Fruit fly (Drosophila melanogaster) whole organism, embryonic: ENCODE results near the gene CG1824.
A peak's percentile ranks its signal among the peaks of the same experiment; 100 is the strongest.

Experiments used
- Aef1 ChIP-seq: fragments of 200-800 bp; sonication (Bioruptor generic); IDR thresholded peaks from 3 replicates; pipeline ENCODE4 v1.3.6; 2022; ENCODE audit warnings: missing biosample characterization, missing genetic modification characterization
- B-H2 ChIP-seq: fragments of 200-800 bp; sonication (Bioruptor generic); optimal IDR thresholded peaks from 2 replicates; lab custom pipeline; 2018; ENCODE audit warnings: missing biosample characterization, mild to moderate bottlenecking, missing genetic modification characterization
- BEAF-32 ChIP-seq: fragments of 200-800 bp; sonication (Bioruptor generic); optimal IDR thresholded peaks from 3 replicates; lab custom pipeline; 2017; ENCODE audit warnings: missing biosample characterization, missing genetic modification characterization, mild to moderate bottlenecking, moderate library complexity, missing genetic modification reagents
- CG10209 ChIP-seq: fragments of 200-800 bp; sonication (Bioruptor generic); optimal IDR thresholded peaks from 3 replicates; lab custom pipeline; 2017; ENCODE audit warnings: missing biosample characterization, mild to moderate bottlenecking, missing genetic modification characterization, missing genetic modification reagents
- CG12299 ChIP-seq: fragments of 200-800 bp; sonication (Bioruptor generic); optimal IDR thresholded peaks from 2 replicates; lab custom pipeline; 2018; ENCODE audit warnings: missing biosample characterization, mild to moderate bottlenecking, missing genetic modification characterization
- CG12769 ChIP-seq: fragments of 200-800 bp; sonication (Bioruptor generic); optimal IDR thresholded peaks from 2 replicates; lab custom pipeline; 2019; ENCODE audit warnings: missing biosample characterization, mild to moderate bottlenecking, missing genetic modification characterization, moderate library complexity
- CG13296 ChIP-seq: fragments of 200-800 bp; sonication (Bioruptor generic); optimal IDR thresholded peaks from 3 replicates; lab custom pipeline; 2018; ENCODE audit warnings: missing biosample characterization, mild to moderate bottlenecking, missing genetic modification characterization
- CG14667 ChIP-seq: fragments of 200-800 bp; sonication (Bioruptor generic); IDR thresholded peaks from 2 replicates; pipeline ENCODE4 v1.3.6; 2022; ENCODE audit warnings: missing biosample characterization, missing genetic modification characterization
- CG1647 ChIP-seq: fragments of 200-800 bp; sonication (Bioruptor generic); optimal IDR thresholded peaks from 3 replicates; lab custom pipeline; 2016; ENCODE audit warnings: missing biosample characterization, missing genetic modification characterization
- CG17802 ChIP-seq: fragments of 200-800 bp; sonication (Bioruptor generic); optimal IDR thresholded peaks from 2 replicates; lab custom pipeline; 2018; ENCODE audit warnings: missing biosample characterization, mild to moderate bottlenecking, missing genetic modification characterization, moderate library complexity
- CG17912 ChIP-seq: fragments of 200-800 bp; sonication (Bioruptor generic); optimal IDR thresholded peaks from 2 replicates; lab custom pipeline; 2018; ENCODE audit warnings: missing biosample characterization, mild to moderate bottlenecking, missing genetic modification characterization
- CG2120 ChIP-seq: fragments of 200-800 bp; sonication (Bioruptor generic); optimal IDR thresholded peaks from 3 replicates; lab custom pipeline; 2016; ENCODE audit warnings: missing biosample characterization, missing genetic modification characterization
- CG31441 ChIP-seq: fragments of 200-800 bp; sonication (Bioruptor generic); IDR thresholded peaks from 2 replicates; pipeline ENCODE4 v1.3.6; 2022; ENCODE audit warnings: missing biosample characterization, missing genetic modification characterization
- CG32532 ChIP-seq: fragments of 200-800 bp; sonication (Bioruptor generic); IDR thresholded peaks from 2 replicates; pipeline ENCODE4 v1.3.6; 2022; ENCODE audit warnings: missing biosample characterization, missing genetic modification characterization
- CG42726 ChIP-seq: fragments of 200-800 bp; sonication (Bioruptor generic); IDR thresholded peaks from 2 replicates; pipeline ENCODE4 v1.3.6; 2022; ENCODE audit warnings: missing biosample characterization, missing genetic modification characterization; ENCODE audit not compliant: partially characterized antibody
- CG8765 ChIP-seq: fragments of 200-800 bp; sonication (Bioruptor generic); IDR thresholded peaks from 2 replicates; pipeline ENCODE4 v1.3.6; 2022; ENCODE audit warnings: missing biosample characterization, missing genetic modification characterization
- D19A ChIP-seq: fragments of 200-800 bp; optimal IDR thresholded peaks from 3 replicates; lab custom pipeline; 2019; ENCODE audit warnings: missing biosample characterization, mild to moderate bottlenecking, missing genetic modification characterization, moderate library complexity
- Dek ChIP-seq: fragments of 200-800 bp; sonication (Bioruptor generic); optimal IDR thresholded peaks from 3 replicates; lab custom pipeline; 2019; ENCODE audit warnings: missing biosample characterization, mild to moderate bottlenecking, missing genetic modification characterization, moderate library complexity
- Elba2 ChIP-seq: fragments of 200-800 bp; sonication (Bioruptor generic); optimal IDR thresholded peaks from 3 replicates; lab custom pipeline; 2016; ENCODE audit warnings: missing biosample characterization, missing genetic modification characterization
- Gug ChIP-seq: fragments of 200-800 bp; sonication (Bioruptor generic); IDR thresholded peaks from 4 replicates; pipeline ENCODE4 v1.3.6; 2022; ENCODE audit warnings: missing biosample characterization, missing genetic modification characterization
- HLH3B ChIP-seq: fragments of 200-800 bp; sonication (Bioruptor generic); IDR thresholded peaks from 2 replicates; pipeline ENCODE4 v1.3.6; 2022; ENCODE audit warnings: missing biosample characterization, missing genetic modification characterization
- MESR4 ChIP-seq: fragments of 200-800 bp; sonication (Bioruptor generic); optimal IDR thresholded peaks from 2 replicates; lab custom pipeline; 2018; ENCODE audit warnings: missing biosample characterization, mild to moderate bottlenecking, missing genetic modification characterization, moderate library complexity
- PHDP ChIP-seq: fragments of 200-800 bp; sonication (Bioruptor generic); optimal IDR thresholded peaks from 3 replicates; lab custom pipeline; 2018; ENCODE audit warnings: missing biosample characterization, mild to moderate bottlenecking, missing genetic modification characterization, moderate library complexity
- Ptx1 ChIP-seq: fragments of 200-800 bp; sonication (Bioruptor generic); IDR thresholded peaks from 2 replicates; pipeline ENCODE4 v1.3.6; 2022; ENCODE audit warnings: missing biosample characterization, missing genetic modification characterization
- Sox102F ChIP-seq: fragments of 200-800 bp; sonication (Bioruptor generic); optimal IDR thresholded peaks from 2 replicates; lab custom pipeline; 2018; ENCODE audit warnings: missing biosample characterization, mild to moderate bottlenecking, missing genetic modification characterization, moderate library complexity
- Ssrp ChIP-seq: fragments of 200-800 bp; sonication (Bioruptor generic); optimal IDR thresholded peaks from 2 replicates; lab custom pipeline; 2018; ENCODE audit warnings: missing biosample characterization, mild to moderate bottlenecking, missing genetic modification characterization, moderate library complexity
- Taf1 ChIP-seq: fragments of 200-800 bp; sonication (Bioruptor generic); IDR thresholded peaks from 2 replicates; pipeline ENCODE4 v1.3.6; 2022; ENCODE audit warnings: missing biosample characterization, missing genetic modification characterization
- dati ChIP-seq: fragments of 200-800 bp; sonication (Bioruptor generic); IDR thresholded peaks from 2 replicates; pipeline ENCODE4 v1.3.6; 2022; ENCODE audit warnings: missing biosample characterization, missing genetic modification characterization
- dysf ChIP-seq: fragments of 200-800 bp; sonication (Bioruptor generic); IDR thresholded peaks from 3 replicates; pipeline ENCODE4 v1.3.6; 2022; ENCODE audit warnings: missing biosample characterization, missing genetic modification characterization
- ems ChIP-seq: fragments of 200-800 bp; sonication (Bioruptor generic); optimal IDR thresholded peaks from 3 replicates; lab custom pipeline; 2016; ENCODE audit warnings: missing biosample characterization, missing genetic modification characterization
- eve ChIP-seq, 2 experiments: fragments of >200 bp; optimal IDR thresholded peaks; 2 replicates each; lab custom pipeline; 2017; ENCODE audit warnings: missing biosample characterization in 2 of 2, missing genetic modification characterization in 2 of 2
- fd102C ChIP-seq: fragments of 200-800 bp; sonication (Bioruptor generic); optimal IDR thresholded peaks from 2 replicates; lab custom pipeline; 2018; ENCODE audit warnings: missing biosample characterization, mild to moderate bottlenecking, missing genetic modification characterization, moderate library complexity
- gce ChIP-seq: fragments of 200-800 bp; sonication (Bioruptor generic); IDR thresholded peaks from 3 replicates; pipeline ENCODE4 v1.3.6; 2022; ENCODE audit warnings: missing biosample characterization, missing genetic modification characterization
- gem ChIP-seq: fragments of 200-800 bp; sonication (Bioruptor generic); optimal IDR thresholded peaks from 2 replicates; lab custom pipeline; 2019; ENCODE audit warnings: missing biosample characterization, mild to moderate bottlenecking, missing genetic modification characterization, moderate library complexity
- hb ChIP-seq: fragments of 200-800 bp; sonication (Bioruptor generic); IDR thresholded peaks from 3 replicates; pipeline ENCODE4 v1.3.6; 2022; ENCODE audit warnings: missing biosample characterization, missing genetic modification characterization; ENCODE audit not compliant: partially characterized antibody
- hkb ChIP-seq, 2 experiments: fragments of 200-800 bp in 1 of 2; fragments of >200 bp in 1 of 2; sonication (Bioruptor generic) in 1 of 2; IDR thresholded peaks in 1 of 2; optimal IDR thresholded peaks in 1 of 2; 2 replicates each; pipeline versions ENCODE4 v1.3.6 to Lab custom; 2017 to 2022; ENCODE audit warnings: missing biosample characterization in 1 of 2, missing genetic modification characterization in 1 of 2
- lab ChIP-seq: fragments of 200-800 bp; sonication (Bioruptor generic); optimal IDR thresholded peaks from 3 replicates; lab custom pipeline; 2017; ENCODE audit warnings: missing biosample characterization, missing genetic modification characterization, mild to moderate bottlenecking, moderate library complexity, missing genetic modification reagents
- mam ChIP-seq: fragments of 200-800 bp; sonication (Bioruptor generic); optimal IDR thresholded peaks from 3 replicates; lab custom pipeline; 2016; ENCODE audit warnings: missing biosample characterization, missing genetic modification characterization
- nerfin-1 ChIP-seq: fragments of 200-800 bp; sonication (Bioruptor generic); optimal IDR thresholded peaks from 3 replicates; lab custom pipeline; 2019; ENCODE audit warnings: missing biosample characterization, mild to moderate bottlenecking, missing genetic modification characterization, moderate library complexity
- repo ChIP-seq: fragments of 200-800 bp; sonication (Bioruptor generic); optimal IDR thresholded peaks from 2 replicates; lab custom pipeline; 2016; ENCODE audit warnings: missing biosample characterization, missing genetic modification characterization
- sens-2 ChIP-seq: fragments of 200-800 bp; sonication (Bioruptor generic); IDR thresholded peaks from 2 replicates; pipeline ENCODE4 v1.3.6; 2022; ENCODE audit warnings: missing biosample characterization, missing genetic modification characterization
- sim ChIP-seq: fragments of 200-800 bp; sonication (Bioruptor generic); IDR thresholded peaks from 2 replicates; pipeline ENCODE4 v1.3.6; 2022; ENCODE audit warnings: missing biosample characterization, missing genetic modification characterization
- slbo ChIP-seq: fragments of 200-800 bp; sonication (Bioruptor generic); IDR thresholded peaks from 2 replicates; pipeline ENCODE4 v1.3.6; 2022; ENCODE audit warnings: missing biosample characterization, missing genetic modification characterization
- so ChIP-seq: fragments of 200-800 bp; sonication (Bioruptor generic); IDR thresholded peaks from 3 replicates; pipeline ENCODE4 v1.3.6; 2022; ENCODE audit warnings: missing biosample characterization, missing genetic modification characterization
- stc ChIP-seq: fragments of 200-800 bp; sonication (Bioruptor generic); IDR thresholded peaks from 2 replicates; pipeline ENCODE4 v1.3.6; 2022; ENCODE audit warnings: missing biosample characterization, missing genetic modification characterization
- tap ChIP-seq: fragments of 200-800 bp; optimal IDR thresholded peaks from 3 replicates; lab custom pipeline; 2019; ENCODE audit warnings: missing biosample characterization, mild to moderate bottlenecking, missing genetic modification characterization, moderate library complexity
- trem ChIP-seq: fragments of 200-800 bp; optimal IDR thresholded peaks from 3 replicates; lab custom pipeline; 2019; ENCODE audit warnings: missing biosample characterization, mild to moderate bottlenecking, missing genetic modification characterization, moderate library complexity
- unpg ChIP-seq: fragments of 200-800 bp; sonication (Bioruptor generic); optimal IDR thresholded peaks from 3 replicates; lab custom pipeline; 2018; ENCODE audit warnings: missing biosample characterization, mild to moderate bottlenecking, missing genetic modification characterization, moderate library complexity
- zen ChIP-seq: fragments of 200-800 bp; sonication (Bioruptor generic); optimal IDR thresholded peaks from 3 replicates; lab custom pipeline; 2018; ENCODE audit warnings: missing biosample characterization, mild to moderate bottlenecking, missing genetic modification characterization, moderate library complexity
- zfh1 ChIP-seq: fragments of 200-800 bp; sonication (Bioruptor generic); IDR thresholded peaks from 3 replicates; pipeline ENCODE4 v1.3.6; 2022; ENCODE audit warnings: missing biosample characterization, missing genetic modification characterization

Gene CG1824

dm6 chrX:12547657-12548056 is 47.8 kb downstream of the CG1824 start (continued):
- TF ChIP-seq trem (tag; lab: Kevin White, UChicago) (peak; percentile 5), CG31441 (0 out of 2 replicates have a peak, but pooled peaks have one; percentile 18), CG12769 (no peak), Sox102F (GFP tag; lab: Kevin White, UChicago) (peak; percentile 29), mam (peak; percentile 18), CG32532 (GFP tag; lab: Robert Waterston, UW) (peak; percentile 20; the same call in 1 of the 2 replicates), MESR4 (no peak), CG8765 (no peak), CG2120 (GFP tag; lab: Kevin White, UChicago) (peak; percentile 49), lab (GFP tag; lab: Kevin White, UChicago) (peak; percentile 41), CG10209 (GFP tag; lab: Kevin White, UChicago) (no peak), HLH3B (GFP tag; lab: Robert Waterston, UW) (peak; percentile 19; the same call in 1 of the 2 replicates), Ssrp (tag; lab: Kevin White, UChicago) (peak; percentile 18), CG17802 (tag; lab: Kevin White, UChicago) (peak; percentile 2), hb (no peak), Dek (peak; percentile 4), ems (GFP tag; lab: Kevin White, UChicago) (peak; percentile 27), B-H2 (GFP tag; lab: Kevin White, UChicago) (peak; percentile 35), Taf1 (no peak), BEAF-32 (GFP tag; lab: Kevin White, UChicago) (no peak), zen (tag; lab: Kevin White, UChicago) (no peak), stc (GFP tag; lab: Robert Waterston, UW) (no peak), fd102C (GFP tag; lab: Kevin White, UChicago) (no peak), so (GFP tag; lab: Robert Waterston, UW) (peak; percentile 29; the same call in 1 of the 3 replicates), sens-2 (no peak), Aef1 (0 out of 3 replicates have a peak, but pooled peaks have one; percentile 15), nerfin-1 (peak; percentile 18), hkb (optimal IDR thresholded peaks at IDR 0.05; lab: Kevin White, UChicago) (no peak), hkb (GFP tag; IDR thresholded peaks at IDR 0.05; lab: Robert Waterston, UW) (peak; percentile 68), dati (no peak), dysf (GFP tag; lab: Robert Waterston, UW) (peak; percentile 44; the same call in 1 of the 3 replicates), D19A (tag; lab: Kevin White, UChicago) (peak; percentile 45), CG13296 (GFP tag; lab: Kevin White, UChicago) (peak; percentile 49), CG1647 (no peak), CG17912 (GFP tag; lab: Kevin White, UChicago) (no peak), gce (GFP tag; lab: Robert Waterston, UW) (no peak), PHDP (tag; lab: Kevin White, UChicago) (peak; percentile 50), CG14667 (no peak), tap (tag; lab: Kevin White, UChicago) (peak; percentile 9), Elba2 (GFP tag; lab: Kevin White, UChicago) (no peak), slbo (GFP tag; lab: Robert Waterston, UW) (peak; percentile 55), repo (GFP tag; lab: Kevin White, UChicago) (no peak), sim (no peak), unpg (peak; percentile 42), zfh1 (GFP tag; lab: Robert Waterston, UW) (no peak), CG12299 (tag; lab: Kevin White, UChicago) (peak; percentile 24), Ptx1 (GFP tag; lab: Robert Waterston, UW) (0 out of 2 replicates have a peak, but pooled peaks have one; percentile 19), CG42726 (no peak), gem (tag; lab: Kevin White, UChicago) (peak; percentile 58), eve (GFP tag; optimal IDR thresholded peaks at IDR 0.05; lab: Kevin White, UChicago) (peak in 1 of 2 experiments; percentile 38), Gug (GFP tag; lab: Robert Waterston, UW) (no peak)
